Fruit fly (Drosophila melanogaster) whole organism, adult: ENCODE results near the gene mRpL46.

Experiments used
- CG12768 ChIP-seq: fragments of 200-800 bp; sonication (Bioruptor generic); optimal IDR thresholded peaks from 2 replicates; lab custom pipeline; 2017; ENCODE audit warnings: missing biosample characterization, missing genetic modification characterization, mild to moderate bottlenecking, moderate library complexity, missing genetic modification reagents
- CG14711 ChIP-seq: fragments of 200-800 bp; sonication (Bioruptor generic); optimal IDR thresholded peaks from 2 replicates; lab custom pipeline; 2018; ENCODE audit warnings: missing biosample characterization, mild to moderate bottlenecking, missing genetic modification characterization, moderate library complexity
- CG1620 ChIP-seq: fragments of 200-800 bp; sonication (Bioruptor generic); optimal IDR thresholded peaks from 2 replicates; lab custom pipeline; 2016; ENCODE audit warnings: missing biosample characterization, missing genetic modification characterization
- CG33017 ChIP-seq: fragments of 200-800 bp; sonication (Bioruptor generic); optimal IDR thresholded peaks from 2 replicates; lab custom pipeline; 2018; ENCODE audit warnings: missing biosample characterization, mild to moderate bottlenecking, missing genetic modification characterization, moderate library complexity
- CG5204 ChIP-seq: fragments of 200-800 bp; sonication (Bioruptor generic); optimal IDR thresholded peaks from 2 replicates; lab custom pipeline; 2016; ENCODE audit warnings: missing biosample characterization, missing genetic modification characterization
- Mnt ChIP-seq: fragments of 200-800 bp; sonication (Bioruptor generic); optimal IDR thresholded peaks from 2 replicates; lab custom pipeline; 2016; ENCODE audit warnings: missing biosample characterization, mild to moderate bottlenecking, missing genetic modification characterization
- cic ChIP-seq: fragments of 200-800 bp; sonication (Bioruptor generic); optimal IDR thresholded peaks from 2 replicates; lab custom pipeline; 2017; ENCODE audit warnings: missing biosample characterization, mild to moderate bottlenecking, missing genetic modification characterization, moderate library complexity

dm6 chr3L:1745432-1745831, 31.8 kb upstream of the mRpL46 start:
- peak; percentile 22 for TF ChIP-seq cic (GFP tag; lab: Kevin White, UChicago)
- no peak for TF ChIP-seq Mnt
- TF ChIP-seq CG1620 (GFP tag; lab: Kevin White, UChicago), result no peak
- TF ChIP-seq CG12768 (GFP tag; lab: Kevin White, UChicago), result no peak
- no peak for TF ChIP-seq CG33017 (tag; lab: Kevin White, UChicago)
- no peak for TF ChIP-seq CG14711 (tag; lab: Kevin White, UChicago)
- TF ChIP-seq CG5204 (GFP tag; lab: Kevin White, UChicago), result no peak
